Worm (Caenorhabditis elegans) whole organism, young adult: ENCODE results near the gene F08G2.7.
A peak's percentile ranks its signal among the peaks of the same experiment; 100 is the strongest.

Source experiments
- F33H1.4 ChIP-seq: fragments of 200-800 bp; sonication (Bioruptor generic); IDR thresholded peaks from 2 replicates; pipeline ENCODE4 v1.3.6; 2022; ENCODE audit warnings: missing genetic modification reagents, missing genetic modification characterization, missing compliant biosample characterization
- F49E8.2 ChIP-seq: sonication (generic microtip); optimal IDR thresholded peaks from 3 replicates; lab custom pipeline; 2017; ENCODE audit warnings: missing genetic modification characterization, mild to moderate bottlenecking, missing compliant biosample characterization, antibody characterized with exemption, moderate library complexity; ENCODE audit not compliant: insufficient read depth
- F57A8.1 ChIP-seq: fragments of 200-800 bp; sonication (Bioruptor generic); optimal IDR thresholded peaks from 2 replicates; lab custom pipeline; 2018; ENCODE audit warnings: mild to moderate bottlenecking, missing genetic modification characterization, moderate library complexity, missing compliant biosample characterization
- F57C9.4 ChIP-seq: sonication (generic microtip); optimal IDR thresholded peaks from 2 replicates; lab custom pipeline; 2017; ENCODE audit warnings: mild to moderate bottlenecking, missing genetic modification characterization, missing compliant biosample characterization
- K11D2.4 ChIP-seq: fragments of 200-800 bp; sonication (Bioruptor generic); IDR thresholded peaks from 2 replicates; pipeline ENCODE4 v1.3.6; 2022; ENCODE audit warnings: missing genetic modification reagents, missing genetic modification characterization, missing compliant biosample characterization
- Y53F4B.3 ChIP-seq: fragments of 200-800 bp; sonication (Bioruptor generic); IDR thresholded peaks from 2 replicates; pipeline ENCODE4 v1.3.6; 2022; ENCODE audit warnings: missing genetic modification reagents, missing genetic modification characterization, missing compliant biosample characterization
- attf-3 ChIP-seq: fragments of 200-800 bp; sonication (Bioruptor generic); conservative IDR thresholded peaks from 2 replicates; pipeline ENCODE4 v1.3.6; 2022; ENCODE audit warnings: missing genetic modification reagents, missing genetic modification characterization, missing compliant biosample characterization
- attf-5 ChIP-seq: fragments of 200-800 bp; sonication (Bioruptor generic); optimal IDR thresholded peaks from 2 replicates; lab custom pipeline; 2018; ENCODE audit warnings: mild to moderate bottlenecking, missing genetic modification characterization, missing compliant biosample characterization
- bed-1 ChIP-seq: fragments of 200-800 bp; sonication (Bioruptor generic); IDR thresholded peaks from 2 replicates; pipeline ENCODE4 v1.3.6; 2022; ENCODE audit warnings: missing genetic modification reagents, missing genetic modification characterization, missing compliant biosample characterization
- ccch-3 ChIP-seq: fragments of 200-800 bp; sonication (Bioruptor generic); optimal IDR thresholded peaks from 2 replicates; lab custom pipeline; 2018; ENCODE audit warnings: mild to moderate bottlenecking, missing genetic modification characterization, missing compliant biosample characterization
- ceh-100 ChIP-seq: fragments of 200-800 bp; sonication (Bioruptor generic); IDR thresholded peaks from 2 replicates; pipeline ENCODE4 v1.3.6; 2022; ENCODE audit warnings: missing genetic modification reagents, missing genetic modification characterization, missing compliant biosample characterization
- ceh-79 ChIP-seq: sonication (generic microtip); optimal IDR thresholded peaks from 2 replicates; lab custom pipeline; 2017; ENCODE audit warnings: mild to moderate bottlenecking, missing genetic modification characterization, missing compliant biosample characterization
- dox-1 ChIP-seq: fragments of 200-800 bp; sonication (Bioruptor generic); IDR thresholded peaks from 2 replicates; pipeline ENCODE4 v1.3.6; 2022; ENCODE audit warnings: missing genetic modification reagents, missing genetic modification characterization, missing compliant biosample characterization
- egl-18 ChIP-seq: fragments of 200-800 bp; sonication (Bioruptor generic); IDR thresholded peaks from 2 replicates; pipeline ENCODE4 v1.3.6; 2022; ENCODE audit warnings: missing genetic modification reagents, missing genetic modification characterization, missing compliant biosample characterization
- egrh-3 ChIP-seq: fragments of 200-800 bp; sonication (Bioruptor generic); IDR thresholded peaks from 2 replicates; pipeline ENCODE4 v1.3.6; 2022; ENCODE audit warnings: missing genetic modification reagents, missing genetic modification characterization, missing compliant biosample characterization
- ets-4 ChIP-seq: fragments of 200-800 bp; sonication (Bioruptor generic); optimal IDR thresholded peaks from 2 replicates; lab custom pipeline; 2018; ENCODE audit warnings: mild to moderate bottlenecking, missing genetic modification characterization, missing compliant biosample characterization
- him-1 ChIP-seq: sonication (generic microtip); optimal IDR thresholded peaks from 2 replicates; lab custom pipeline; 2016; ENCODE audit warnings: missing genotype, missing genetic modification reagents, missing genetic modification characterization, missing compliant biosample characterization
- hlh-12 ChIP-seq: sonication (generic microtip); optimal IDR thresholded peaks from 2 replicates; lab custom pipeline; 2016; ENCODE audit warnings: missing genetic modification characterization, missing compliant biosample characterization
- hsf-1 ChIP-seq: fragments of 200-800 bp; sonication (Bioruptor generic); IDR thresholded peaks from 2 replicates; pipeline ENCODE4 v1.3.6; 2022; ENCODE audit warnings: missing genetic modification reagents, missing genetic modification characterization, missing compliant biosample characterization
- let-526 ChIP-seq: fragments of 200-800 bp; sonication (Bioruptor generic); IDR thresholded peaks from 2 replicates; pipeline ENCODE4 v1.3.6; 2022; ENCODE audit warnings: missing genetic modification reagents, missing genetic modification characterization, missing compliant biosample characterization
- mcd-1 ChIP-seq: fragments of 200-800 bp; sonication (Bioruptor generic); IDR thresholded peaks from 2 replicates; pipeline ENCODE4 v1.3.6; 2022; ENCODE audit warnings: missing genetic modification reagents, missing genetic modification characterization, missing compliant biosample characterization
- mxl-1 ChIP-seq: sonication (generic microtip); optimal IDR thresholded peaks from 2 replicates; lab custom pipeline; 2016; ENCODE audit warnings: missing genetic modification characterization, missing compliant biosample characterization
- nfya-2 ChIP-seq: fragments of 200-800 bp; sonication (Bioruptor generic); IDR thresholded peaks from 2 replicates; pipeline ENCODE4 v1.3.6; 2022; ENCODE audit warnings: missing genetic modification reagents, missing genetic modification characterization, missing compliant biosample characterization
- nfyb-1 ChIP-seq: fragments of 200-800 bp; sonication (Bioruptor generic); IDR thresholded peaks from 2 replicates; pipeline ENCODE4 v1.3.6; 2022; ENCODE audit warnings: missing genetic modification reagents, missing genetic modification characterization, missing compliant biosample characterization
- nhr-27 ChIP-seq: fragments of 200-800 bp; sonication (Bioruptor generic); optimal IDR thresholded peaks from 2 replicates; lab custom pipeline; 2018; ENCODE audit warnings: mild to moderate bottlenecking, missing genetic modification characterization, moderate library complexity, missing compliant biosample characterization
- nhr-90 ChIP-seq: sonication (generic microtip); optimal IDR thresholded peaks from 2 replicates; lab custom pipeline; 2016; ENCODE audit warnings: missing genotype, mild to moderate bottlenecking, missing genetic modification characterization, missing compliant biosample characterization
- repo-1 ChIP-seq: sonication (generic microtip); optimal IDR thresholded peaks from 2 replicates; lab custom pipeline; 2017; ENCODE audit warnings: mild to moderate bottlenecking, missing genetic modification characterization, missing compliant biosample characterization
- snpc-4 ChIP-seq, 5 experiments: fragments of 150-350 bp in 1 of 5; sonication (generic microtip) in 4 of 5; optimal IDR thresholded peaks; 2 replicates each; lab custom pipeline; 2014 to 2018; ENCODE audit warnings: missing genetic modification characterization in 5 of 5, missing biosample characterization in 3 of 5, antibody characterized with exemption in 2 of 5, mild to moderate bottlenecking in 2 of 5, missing compliant biosample characterization in 2 of 5, missing genotype in 2 of 5, moderate library complexity in 2 of 5, missing genetic modification reagents in 1 of 5
- tlf-1 ChIP-seq: fragments of 200-800 bp; sonication (Bioruptor generic); optimal IDR thresholded peaks from 2 replicates; lab custom pipeline; 2018; ENCODE audit warnings: mild to moderate bottlenecking, missing genetic modification characterization, missing compliant biosample characterization
- unc-130 ChIP-seq: sonication (generic microtip); optimal IDR thresholded peaks from 2 replicates; lab custom pipeline; 2016; ENCODE audit warnings: missing genetic modification reagents, missing genetic modification characterization, missing compliant biosample characterization
- zfh-2 ChIP-seq: fragments of 200-800 bp; sonication (Bioruptor generic); conservative IDR thresholded peaks from 2 replicates; pipeline ENCODE4 v1.3.6; 2022; ENCODE audit warnings: missing genetic modification reagents, missing genetic modification characterization, missing compliant biosample characterization
- zim-3 ChIP-seq: sonication (generic microtip); optimal IDR thresholded peaks from 2 replicates; lab custom pipeline; 2017; ENCODE audit warnings: mild to moderate bottlenecking, missing genetic modification characterization, moderate library complexity, missing compliant biosample characterization
- ztf-28 ChIP-seq: fragments of 200-800 bp; sonication (Bioruptor generic); IDR thresholded peaks from 2 replicates; pipeline ENCODE4 v1.3.6; 2022; ENCODE audit warnings: missing genetic modification reagents, missing genetic modification characterization, missing compliant biosample characterization

F08G2.7 gene

ce11 chrII:13813413-13813812, 27.5 kb downstream of the F08G2.7 start:
- TF ChIP-seq tlf-1 (GFP tag; lab: Kevin White, UChicago) = no peak
- no peak for TF ChIP-seq snpc-4 (GFP tag; optimal IDR thresholded peaks at IDR 0.05; lab: Kevin White, UChicago)
- peak in 2 of 4 experiments; percentile 59 to 65 for TF ChIP-seq snpc-4 (tag; optimal IDR thresholded peaks at IDR 0.05; lab: Kevin White, UChicago)

- TF ChIP-seq egl-18 (GFP tag; lab: Robert Waterston, UW) (no peak), K11D2.4 (no peak), bed-1 (GFP tag; lab: Robert Waterston, UW) (no peak), nfyb-1 (no peak), dox-1 (GFP tag; lab: Robert Waterston, UW) (no peak), nfya-2 (GFP tag; lab: Robert Waterston, UW) (no peak)
- TF ChIP-seq, all 124 proteins: peak for 0
Observed at ce11 chrII:13812335-13812734, 28.6 kb downstream of the F08G2.7 start.

- TF ChIP-seq F57A8.1 (no peak), him-1 (no peak), ceh-79 (no peak), unc-130 (GFP tag; lab: Kevin White, UChicago) (no peak), let-526 (GFP tag; lab: Robert Waterston, UW) (no peak)
Observed at ce11 chrII:13806269-13806668, 34.7 kb downstream of the F08G2.7 start.

- TF ChIP-seq ets-4 (GFP tag; lab: Kevin White, UChicago) = no peak
- TF ChIP-seq nhr-27 (tag; lab: Kevin White, UChicago) = no peak
- TF ChIP-seq Y53F4B.3 (GFP tag; lab: Robert Waterston, UW) = no peak
- no peak for TF ChIP-seq mxl-1
- no peak for TF ChIP-seq F33H1.4 (GFP tag; lab: Robert Waterston, UW)
Observed at ce11 chrII:13796312-13796711, 44.6 kb downstream of the F08G2.7 start.

- TF ChIP-seq ztf-28 (GFP tag; lab: Robert Waterston, UW) = no peak
- no peak for TF ChIP-seq attf-3 (GFP tag; lab: Robert Waterston, UW)
- TF ChIP-seq zfh-2 (GFP tag; lab: Robert Waterston, UW) = peak; percentile 79
- peak; percentile 50; the same call in 1 of the 2 replicates for TF ChIP-seq egrh-3 (GFP tag; lab: Robert Waterston, UW)
- TF ChIP-seq, all 124 proteins: peak for 2
Observed at ce11 chrII:13795160-13795559, 45.8 kb downstream of the F08G2.7 start.

ce11 chrII:13791570-13792279, 49.2 kb downstream of the F08G2.7 start, which contains the start of gene ZK131.11:
ZK131.11 (plus strand) TSS chrII:13792229.
- TF ChIP-seq hlh-12 (tag; lab: Kevin White, UChicago) = no peak
- TF ChIP-seq ceh-100 (GFP tag; lab: Robert Waterston, UW) = no peak
- TF ChIP-seq F57C9.4 = no peak
- TF ChIP-seq F49E8.2 (tag; lab: Kevin White, UChicago) = no peak
- no peak for TF ChIP-seq repo-1 (tag; lab: Kevin White, UChicago)
- TF ChIP-seq mcd-1 = no peak
- TF ChIP-seq attf-5 = no peak
- TF ChIP-seq unc-130 (GFP tag; lab: Kevin White, UChicago) = no peak
- TF ChIP-seq zim-3 (tag; lab: Kevin White, UChicago) = no peak
- no peak for TF ChIP-seq ccch-3
- TF ChIP-seq hsf-1 (GFP tag; lab: Robert Waterston, UW) = no peak
- no peak for TF ChIP-seq nhr-90 (tag; lab: Kevin White, UChicago)
- TF ChIP-seq, all 124 proteins: peak for 0
